Worm (Caenorhabditis elegans) whole organism, young adult: Measurements from ENCODE around the gene bli-6.

Experiments
- B0035.1 ChIP-seq: sonication (generic microtip); optimal IDR thresholded peaks from 2 replicates; lab custom pipeline; 2016; ENCODE audit warnings: missing genetic modification characterization, mild to moderate bottlenecking, missing compliant biosample characterization, missing genotype, missing genetic modification reagents
- B0261.1 ChIP-seq: sonication (generic microtip); optimal IDR thresholded peaks from 2 replicates; lab custom pipeline; 2016; ENCODE audit warnings: mild to moderate bottlenecking, missing genetic modification characterization, moderate library complexity, missing compliant biosample characterization
- B0336.3 ChIP-seq: fragments of 200-800 bp; sonication (Bioruptor generic); IDR thresholded peaks from 2 replicates; pipeline ENCODE4 v1.3.6; 2022; ENCODE audit warnings: missing genetic modification characterization, missing compliant biosample characterization
- C06A6.2 ChIP-seq: fragments of 200-800 bp; sonication (Bioruptor generic); conservative IDR thresholded peaks from 2 replicates; pipeline ENCODE4 v1.3.6; 2022; ENCODE audit warnings: missing genetic modification characterization, missing compliant biosample characterization
- C17E4.6 ChIP-seq: fragments of 200-800 bp; sonication (Bioruptor generic); IDR thresholded peaks from 2 replicates; pipeline ENCODE4 v1.3.6; 2022; ENCODE audit warnings: missing genetic modification reagents, missing genetic modification characterization, missing compliant biosample characterization
- F22D6.2 ChIP-seq: sonication (generic microtip); optimal IDR thresholded peaks from 2 replicates; lab custom pipeline; 2016; ENCODE audit warnings: mild to moderate bottlenecking, missing genetic modification characterization, missing compliant biosample characterization
- F37B4.10 ChIP-seq: fragments of 200-800 bp; sonication (Bioruptor generic); IDR thresholded peaks from 2 replicates; pipeline ENCODE4 v1.3.6; 2022; ENCODE audit warnings: missing genetic modification characterization, missing compliant biosample characterization
- F55B11.4 ChIP-seq: sonication (generic microtip); optimal IDR thresholded peaks from 2 replicates; lab custom pipeline; 2016; ENCODE audit warnings: missing compliant biosample characterization, missing genetic modification characterization, borderline replicate concordance; ENCODE audit not compliant: insufficient read depth
- Y53G8AR.9 ChIP-seq: fragments of 200-800 bp; sonication (Bioruptor generic); conservative IDR thresholded peaks from 2 replicates; pipeline ENCODE4 v1.3.6; 2022; ENCODE audit warnings: missing genetic modification reagents, missing genetic modification characterization, missing compliant biosample characterization
- Y56A3A.18 ChIP-seq: fragments of 200-800 bp; sonication (Bioruptor generic); IDR thresholded peaks from 2 replicates; pipeline ENCODE4 v1.3.6; 2022; ENCODE audit warnings: missing genetic modification reagents, missing genetic modification characterization, missing compliant biosample characterization
- ZK185.1 ChIP-seq: sonication (generic microtip); optimal IDR thresholded peaks from 2 replicates; lab custom pipeline; 2016; ENCODE audit warnings: mild to moderate bottlenecking, missing genetic modification characterization, missing compliant biosample characterization; ENCODE audit not compliant: poor library complexity, severe bottlenecking
- aptf-2 ChIP-seq: fragments of 200-800 bp; sonication (Bioruptor generic); conservative IDR thresholded peaks from 2 replicates; pipeline ENCODE4 v1.3.6; 2022; ENCODE audit warnings: missing genetic modification reagents, missing genetic modification characterization, missing compliant biosample characterization
- attf-6 ChIP-seq: fragments of 200-800 bp; sonication (Bioruptor generic); IDR thresholded peaks from 2 replicates; pipeline ENCODE4 v1.3.6; 2022; ENCODE audit warnings: missing genetic modification reagents, missing genetic modification characterization, missing compliant biosample characterization
- bed-1 ChIP-seq: fragments of 200-800 bp; sonication (Bioruptor generic); IDR thresholded peaks from 2 replicates; pipeline ENCODE4 v1.3.6; 2022; ENCODE audit warnings: missing genetic modification reagents, missing genetic modification characterization, missing compliant biosample characterization
- ceh-27 ChIP-seq: fragments of 200-800 bp; sonication (Bioruptor generic); optimal IDR thresholded peaks from 2 replicates; lab custom pipeline; 2018; ENCODE audit warnings: mild to moderate bottlenecking, missing genetic modification characterization, moderate library complexity, missing compliant biosample characterization
- ceh-58 ChIP-seq: fragments of 200-800 bp; sonication (Bioruptor generic); IDR thresholded peaks from 2 replicates; pipeline ENCODE4 v1.3.6; 2022; ENCODE audit warnings: missing genetic modification characterization, missing compliant biosample characterization
- efl-1 ChIP-seq: fragments of 150-350 bp; optimal IDR thresholded peaks from 2 replicates; lab custom pipeline; 2014; ENCODE audit warnings: missing biosample characterization, missing genetic modification reagents, missing genetic modification characterization
- egrh-3 ChIP-seq: fragments of 200-800 bp; sonication (Bioruptor generic); IDR thresholded peaks from 2 replicates; pipeline ENCODE4 v1.3.6; 2022; ENCODE audit warnings: missing genetic modification reagents, missing genetic modification characterization, missing compliant biosample characterization
- fkh-3 ChIP-seq: sonication (generic microtip); optimal IDR thresholded peaks from 2 replicates; lab custom pipeline; 2016; ENCODE audit warnings: mild to moderate bottlenecking, missing genetic modification characterization, missing compliant biosample characterization
- hlh-12 ChIP-seq: sonication (generic microtip); optimal IDR thresholded peaks from 2 replicates; lab custom pipeline; 2016; ENCODE audit warnings: missing genetic modification characterization, missing compliant biosample characterization
- hlh-26 ChIP-seq: fragments of 200-800 bp; sonication (Bioruptor generic); conservative IDR thresholded peaks from 2 replicates; pipeline ENCODE4 v1.3.6; 2022; ENCODE audit warnings: missing genetic modification reagents, missing genetic modification characterization, missing compliant biosample characterization
- hmg-20 ChIP-seq: fragments of 200-800 bp; sonication (Bioruptor generic); IDR thresholded peaks from 2 replicates; pipeline ENCODE4 v1.3.6; 2022; ENCODE audit warnings: missing genetic modification reagents, missing genetic modification characterization, missing compliant biosample characterization
- lin-40 ChIP-seq: sonication (generic microtip); optimal IDR thresholded peaks from 2 replicates; lab custom pipeline; 2016; ENCODE audit warnings: missing genetic modification characterization, mild to moderate bottlenecking, missing compliant biosample characterization, missing genotype, missing genetic modification reagents
- mes-4 ChIP-seq: sonication (generic microtip); optimal IDR thresholded peaks from 2 replicates; lab custom pipeline; 2016; ENCODE audit warnings: missing genotype, missing genetic modification characterization, missing compliant biosample characterization
- nhr-179 ChIP-seq: sonication (generic microtip); optimal IDR thresholded peaks from 2 replicates; lab custom pipeline; 2016; ENCODE audit warnings: mild to moderate bottlenecking, missing genetic modification characterization, missing compliant biosample characterization
- nhr-27 ChIP-seq: fragments of 200-800 bp; sonication (Bioruptor generic); optimal IDR thresholded peaks from 2 replicates; lab custom pipeline; 2018; ENCODE audit warnings: mild to moderate bottlenecking, missing genetic modification characterization, moderate library complexity, missing compliant biosample characterization
- pbrm-1 ChIP-seq: fragments of 200-800 bp; sonication (Bioruptor generic); IDR thresholded peaks from 2 replicates; pipeline ENCODE4 v1.3.6; 2022; ENCODE audit warnings: missing genetic modification reagents, missing genetic modification characterization, missing compliant biosample characterization
- pha-4 ChIP-seq: fragments of 150-350 bp; sonication (generic microtip); optimal IDR thresholded peaks from 2 replicates; lab custom pipeline; 2014; ENCODE audit warnings: missing biosample characterization, missing genetic modification reagents, missing genetic modification characterization
- repo-1 ChIP-seq: sonication (generic microtip); optimal IDR thresholded peaks from 2 replicates; lab custom pipeline; 2017; ENCODE audit warnings: mild to moderate bottlenecking, missing genetic modification characterization, missing compliant biosample characterization
- sdz-38 ChIP-seq: sonication (generic microtip); optimal IDR thresholded peaks from 2 replicates; lab custom pipeline; 2016; ENCODE audit warnings: missing genotype, missing genetic modification characterization, missing compliant biosample characterization
- sea-2 ChIP-seq: fragments of 200-800 bp; sonication (Bioruptor generic); IDR thresholded peaks from 2 replicates; pipeline ENCODE4 v1.3.6; 2022; ENCODE audit warnings: missing genetic modification characterization, missing compliant biosample characterization
- snpc-3.4 ChIP-seq: sonication (generic microtip); optimal IDR thresholded peaks from 2 replicates; lab custom pipeline; 2017; ENCODE audit warnings: missing genetic modification characterization, mild to moderate bottlenecking, missing compliant biosample characterization, antibody characterized with exemption, moderate library complexity, missing genotype, missing genetic modification reagents
- snpc-4 ChIP-seq, 5 experiments: fragments of 150-350 bp in 1 of 5; sonication (generic microtip) in 4 of 5; optimal IDR thresholded peaks; 2 replicates each; lab custom pipeline; 2014 to 2018; ENCODE audit warnings: missing genetic modification characterization in 5 of 5, missing biosample characterization in 3 of 5, antibody characterized with exemption in 2 of 5, mild to moderate bottlenecking in 2 of 5, missing compliant biosample characterization in 2 of 5, missing genotype in 2 of 5, moderate library complexity in 2 of 5, missing genetic modification reagents in 1 of 5
- somi-1 ChIP-seq: fragments of 200-800 bp; sonication (Bioruptor generic); optimal IDR thresholded peaks from 2 replicates; lab custom pipeline; 2018; ENCODE audit warnings: mild to moderate bottlenecking, missing genetic modification characterization, missing compliant biosample characterization
- tbp1 ChIP-seq: fragments of 200-800 bp; sonication (Bioruptor generic); optimal IDR thresholded peaks from 2 replicates; lab custom pipeline; 2018; ENCODE audit warnings: mild to moderate bottlenecking, missing genetic modification characterization, missing compliant biosample characterization
- tlf-1 ChIP-seq: fragments of 200-800 bp; sonication (Bioruptor generic); optimal IDR thresholded peaks from 2 replicates; lab custom pipeline; 2018; ENCODE audit warnings: mild to moderate bottlenecking, missing genetic modification characterization, missing compliant biosample characterization
- unc-130 ChIP-seq: sonication (generic microtip); optimal IDR thresholded peaks from 2 replicates; lab custom pipeline; 2016; ENCODE audit warnings: missing genetic modification reagents, missing genetic modification characterization, missing compliant biosample characterization
- zfh-2 ChIP-seq: fragments of 200-800 bp; sonication (Bioruptor generic); conservative IDR thresholded peaks from 2 replicates; pipeline ENCODE4 v1.3.6; 2022; ENCODE audit warnings: missing genetic modification reagents, missing genetic modification characterization, missing compliant biosample characterization
- ztf-18 ChIP-seq: sonication (generic microtip); optimal IDR thresholded peaks from 2 replicates; lab custom pipeline; 2016; ENCODE audit warnings: missing genotype, mild to moderate bottlenecking, missing genetic modification characterization, missing compliant biosample characterization
- ztf-6 ChIP-seq: fragments of 200-800 bp; sonication (Bioruptor generic); IDR thresholded peaks from 2 replicates; pipeline ENCODE4 v1.3.6; 2022; ENCODE audit warnings: missing genetic modification reagents, missing genetic modification characterization, missing compliant biosample characterization

Gene bli-6

ce11 chrIV:6373721-6374120 is 3.1 kb upstream of the bli-6 start:
- TF ChIP-seq F55B11.4 (no peak), hlh-26 (GFP tag; lab: Robert Waterston, UW) (no peak), zfh-2 (GFP tag; lab: Robert Waterston, UW) (peak; percentile 64), nhr-179 (no peak), efl-1 (GFP tag; lab: Kevin White, UChicago) (no peak), B0035.1 (no peak), bed-1 (no peak), F37B4.10 (0 out of 2 replicates have a peak, but pooled peaks have one; percentile 67), lin-40 (tag; lab: Kevin White, UChicago) (no peak), hmg-20 (no peak)

DNA sequence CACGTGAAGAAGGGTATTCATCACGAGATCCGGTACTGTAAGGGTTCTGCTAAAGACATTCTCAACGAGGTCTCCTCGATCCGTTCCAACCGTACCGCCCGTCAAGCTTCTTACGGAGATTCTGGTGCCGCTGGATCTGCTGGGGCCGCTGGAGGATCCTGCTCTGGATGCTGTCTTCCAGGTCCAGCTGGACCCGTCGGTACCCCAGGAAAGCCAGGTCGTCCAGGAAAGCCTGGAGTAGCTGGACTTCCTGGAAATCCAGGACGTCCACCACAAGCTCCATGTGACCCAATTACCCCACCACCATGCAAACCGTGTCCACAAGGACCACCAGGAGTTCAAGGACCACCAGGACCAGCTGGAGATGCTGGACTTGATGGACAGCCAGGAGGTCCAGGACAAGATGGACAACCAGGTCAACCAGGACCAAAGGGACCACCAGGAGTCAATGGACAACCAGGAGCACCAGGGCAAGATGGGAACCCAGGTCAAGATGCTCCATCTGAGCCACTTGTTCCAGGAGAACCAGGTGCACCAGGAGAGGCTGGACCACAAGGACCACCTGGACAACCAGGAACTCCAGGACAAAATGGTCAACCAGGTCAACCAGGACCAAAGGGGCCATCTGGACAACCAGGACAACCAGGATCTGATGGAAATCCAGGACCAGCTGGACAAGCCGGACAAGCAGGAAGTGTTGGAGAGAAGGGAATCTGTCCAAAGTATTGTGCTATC is 637 bp downstream of the bli-6 start:
- no peak for TF ChIP-seq sdz-38 (tag; lab: Kevin White, UChicago)
- TF ChIP-seq zfh-2 (GFP tag; lab: Robert Waterston, UW), result peak; percentile 88
- TF ChIP-seq egrh-3 (GFP tag; lab: Robert Waterston, UW), result peak; percentile 61; the same call in 1 of the 2 replicates

ce11 chrIV:6378398-6378797 is 1.5 kb downstream of the bli-6 start:
- no peak for TF ChIP-seq egrh-3 (GFP tag; lab: Robert Waterston, UW)
- TF ChIP-seq B0336.3 (GFP tag; lab: Robert Waterston, UW), result no peak
- TF ChIP-seq attf-6 (GFP tag; lab: Robert Waterston, UW), result no peak
- TF ChIP-seq aptf-2 (GFP tag; lab: Robert Waterston, UW), result no peak

- no peak for TF ChIP-seq hmg-20
- TF ChIP-seq pbrm-1, result no peak
- no peak for TF ChIP-seq Y53G8AR.9 (GFP tag; lab: Robert Waterston, UW)
- TF ChIP-seq hlh-12 (tag; lab: Kevin White, UChicago), result no peak
- no peak for TF ChIP-seq bed-1
- no peak for TF ChIP-seq sdz-38 (tag; lab: Kevin White, UChicago)
- no peak for TF ChIP-seq C06A6.2 (GFP tag; lab: Robert Waterston, UW)
- no peak for TF ChIP-seq ceh-27 (GFP tag; lab: Kevin White, UChicago)
- no peak for TF ChIP-seq C17E4.6 (GFP tag; lab: Robert Waterston, UW)
- no peak for TF ChIP-seq B0261.1 (tag; lab: Kevin White, UChicago)
- no peak for TF ChIP-seq zfh-2 (GFP tag; lab: Robert Waterston, UW)
- TF ChIP-seq snpc-3.4 (tag; lab: Kevin White, UChicago), result no peak
- TF ChIP-seq ztf-18 (tag; lab: Kevin White, UChicago), result no peak
- TF ChIP-seq mes-4 (tag; lab: Kevin White, UChicago), result no peak
- no peak for TF ChIP-seq ceh-58 (GFP tag; lab: Robert Waterston, UW)
- TF ChIP-seq tlf-1 (GFP tag; lab: Kevin White, UChicago), result no peak
- TF ChIP-seq ZK185.1, result no peak
Observed at ce11 chrIV:6383970-6384369, 7.1 kb downstream of the bli-6 start, which contains the start of gene shl-1. Gene shl-1, minus strand, starts transcription at chrIV:6384070.

ce11 chrIV:6385010-6385409 is 8.1 kb downstream of the bli-6 start:
- TF ChIP-seq tbp1 (GFP tag; lab: Kevin White, UChicago) (no peak), fkh-3 (tag; lab: Kevin White, UChicago) (no peak), ztf-6 (GFP tag; lab: Robert Waterston, UW) (no peak), nhr-27 (tag; lab: Kevin White, UChicago) (no peak), sea-2 (GFP tag; lab: Robert Waterston, UW) (no peak), ceh-27 (GFP tag; lab: Kevin White, UChicago) (no peak), unc-130 (GFP tag; lab: Kevin White, UChicago) (no peak), sdz-38 (tag; lab: Kevin White, UChicago) (no peak), F22D6.2 (tag; lab: Kevin White, UChicago) (no peak), ZK185.1 (no peak), repo-1 (tag; lab: Kevin White, UChicago) (no peak), B0336.3 (GFP tag; lab: Robert Waterston, UW) (no peak), pha-4 (tag; lab: Kevin White, UChicago) (no peak), hlh-26 (GFP tag; lab: Robert Waterston, UW) (no peak), snpc-4 (GFP tag; optimal IDR thresholded peaks at IDR 0.05; lab: Kevin White, UChicago) (no peak), snpc-4 (tag; optimal IDR thresholded peaks at IDR 0.05; lab: Kevin White, UChicago) (no peak), B0035.1 (no peak), Y56A3A.18 (GFP tag; lab: Robert Waterston, UW) (no peak), somi-1 (GFP tag; lab: Kevin White, UChicago) (no peak)
